Fruit fly (Drosophila melanogaster) whole organism, prepupa: ENCODE results near the gene ec.
A peak's percentile ranks its signal among the peaks of the same experiment; 100 is the strongest.

ENCODE experiments used
- Blimp-1 ChIP-seq: fragments of 200-800 bp; sonication (Bioruptor generic); optimal IDR thresholded peaks from 3 replicates; lab custom pipeline; 2017; ENCODE audit warnings: missing biosample characterization, missing genetic modification characterization, mild to moderate bottlenecking, moderate library complexity, missing genetic modification reagents
- CG10631 ChIP-seq: fragments of 200-800 bp; sonication (Bioruptor generic); optimal IDR thresholded peaks from 2 replicates; lab custom pipeline; 2016; ENCODE audit warnings: missing biosample characterization, missing genetic modification characterization
- CG10669 ChIP-seq: fragments of 200-800 bp; sonication (Bioruptor generic); optimal IDR thresholded peaks from 3 replicates; lab custom pipeline; 2018; ENCODE audit warnings: missing biosample characterization, mild to moderate bottlenecking, missing genetic modification characterization, moderate library complexity
- CG11294 ChIP-seq: fragments of 200-800 bp; sonication (Bioruptor generic); IDR thresholded peaks from 2 replicates; pipeline ENCODE4 v1.3.6; 2022; ENCODE audit warnings: missing biosample characterization, missing genetic modification characterization
- CG11902 ChIP-seq: fragments of 200-800 bp; sonication (Bioruptor generic); optimal IDR thresholded peaks from 3 replicates; lab custom pipeline; 2016; ENCODE audit warnings: missing biosample characterization, missing genetic modification characterization
- CG15336 ChIP-seq: fragments of 200-800 bp; sonication (Bioruptor generic); IDR thresholded peaks from 2 replicates; pipeline ENCODE4 v1.3.6; 2022; ENCODE audit warnings: missing biosample characterization, missing genetic modification characterization
- CG1621 ChIP-seq: fragments of 200-800 bp; sonication (Bioruptor generic); optimal IDR thresholded peaks from 3 replicates; lab custom pipeline; 2018; ENCODE audit warnings: missing biosample characterization, mild to moderate bottlenecking, missing genetic modification characterization
- CG16779 ChIP-seq: fragments of 200-800 bp; sonication (Bioruptor generic); optimal IDR thresholded peaks from 3 replicates; lab custom pipeline; 2017; ENCODE audit warnings: missing biosample characterization, mild to moderate bottlenecking, missing genetic modification characterization
- CG3032 ChIP-seq: fragments of 200-800 bp; optimal IDR thresholded peaks from 2 replicates; lab custom pipeline; 2019; ENCODE audit warnings: missing biosample characterization, mild to moderate bottlenecking, missing genetic modification characterization, moderate library complexity
- CG31627 ChIP-seq: fragments of 200-800 bp; sonication (Bioruptor generic); optimal IDR thresholded peaks from 3 replicates; lab custom pipeline; 2016; ENCODE audit warnings: missing biosample characterization, missing genetic modification characterization
- CG32006 ChIP-seq: fragments of 200-800 bp; sonication (Bioruptor generic); optimal IDR thresholded peaks from 3 replicates; lab custom pipeline; 2017; ENCODE audit warnings: missing biosample characterization, mild to moderate bottlenecking, missing genetic modification characterization
- CG34406 ChIP-seq: fragments of 200-800 bp; sonication (Bioruptor generic); optimal IDR thresholded peaks from 3 replicates; lab custom pipeline; 2016; ENCODE audit warnings: missing biosample characterization, missing genetic modification characterization
- CG4318 ChIP-seq: fragments of 200-800 bp; sonication (Bioruptor generic); optimal IDR thresholded peaks from 3 replicates; lab custom pipeline; 2017; ENCODE audit warnings: missing biosample characterization, mild to moderate bottlenecking, missing genetic modification characterization
- CG6163 ChIP-seq: fragments of 200-800 bp; sonication (Bioruptor generic); IDR thresholded peaks from 3 replicates; pipeline ENCODE4 v1.3.6; 2022; ENCODE audit warnings: missing biosample characterization, missing genetic modification characterization
- CG6276 ChIP-seq: fragments of 200-800 bp; sonication (Bioruptor generic); optimal IDR thresholded peaks from 2 replicates; lab custom pipeline; 2017; ENCODE audit warnings: missing biosample characterization, mild to moderate bottlenecking, missing genetic modification characterization
- CG6854 ChIP-seq: fragments of 200-800 bp; sonication (Bioruptor generic); optimal IDR thresholded peaks from 2 replicates; lab custom pipeline; 2017; ENCODE audit warnings: missing biosample characterization, mild to moderate bottlenecking, missing genetic modification characterization
- CG8119 ChIP-seq: fragments of 200-800 bp; sonication (Bioruptor generic); IDR thresholded peaks from 3 replicates; pipeline ENCODE4 v1.3.6; 2022; ENCODE audit warnings: missing biosample characterization, missing genetic modification characterization
- CG8319 ChIP-seq: fragments of 200-800 bp; sonication (Bioruptor generic); optimal IDR thresholded peaks from 3 replicates; lab custom pipeline; 2016; ENCODE audit warnings: missing biosample characterization, missing genetic modification characterization
- CG8632 ChIP-seq: fragments of 200-800 bp; sonication (Bioruptor generic); optimal IDR thresholded peaks from 3 replicates; lab custom pipeline; 2016; ENCODE audit warnings: missing biosample characterization, missing genetic modification characterization
- CG9139 ChIP-seq: fragments of 200-800 bp; sonication (Bioruptor generic); optimal IDR thresholded peaks from 3 replicates; lab custom pipeline; 2017; ENCODE audit warnings: missing biosample characterization, mild to moderate bottlenecking, missing genetic modification characterization
- Eip75B ChIP-seq: fragments of 200-800 bp; sonication (Bioruptor generic); optimal IDR thresholded peaks from 3 replicates; lab custom pipeline; 2016; ENCODE audit warnings: missing biosample characterization, missing genetic modification characterization
- Eip78C ChIP-seq: fragments of 200-800 bp; sonication (Bioruptor generic); peaks from one replicate; lab custom pipeline; 2016; ENCODE audit warnings: missing biosample characterization, missing genetic modification characterization
- Eip93F ChIP-seq: fragments of 200-800 bp; sonication (Bioruptor generic); optimal IDR thresholded peaks from 2 replicates; lab custom pipeline; 2016; ENCODE audit warnings: missing biosample characterization, mild to moderate bottlenecking, missing genetic modification characterization
- Gug ChIP-seq: fragments of 200-800 bp; sonication (Bioruptor generic); IDR thresholded peaks from 2 replicates; pipeline ENCODE4 v1.3.6; 2022; ENCODE audit warnings: missing biosample characterization, missing genetic modification characterization
- Hr38 ChIP-seq: sonication (Bioruptor generic); optimal IDR thresholded peaks from 2 replicates; lab custom pipeline; 2016; ENCODE audit warnings: missing biosample characterization, missing genetic modification characterization
- Hr39 ChIP-seq: fragments of 200-800 bp; sonication (Bioruptor generic); optimal IDR thresholded peaks from 2 replicates; lab custom pipeline; 2016; ENCODE audit warnings: missing biosample characterization, missing genetic modification characterization
- Hr4 ChIP-seq: fragments of 200-800 bp; sonication (Bioruptor generic); optimal IDR thresholded peaks from 3 replicates; lab custom pipeline; 2016; ENCODE audit warnings: missing biosample characterization, missing genetic modification characterization
- Lpt ChIP-seq: fragments of 200-800 bp; sonication (Bioruptor generic); optimal IDR thresholded peaks from 3 replicates; lab custom pipeline; 2016; ENCODE audit warnings: missing biosample characterization, missing genetic modification characterization
- OdsH ChIP-seq: fragments of 200-800 bp; sonication (Bioruptor generic); optimal IDR thresholded peaks from 3 replicates; lab custom pipeline; 2016; ENCODE audit warnings: missing biosample characterization, missing genetic modification characterization
- Smox ChIP-seq: fragments of 200-800 bp; sonication (Bioruptor generic); optimal IDR thresholded peaks from 3 replicates; lab custom pipeline; 2016; ENCODE audit warnings: missing biosample characterization, missing genetic modification characterization
- Sox102F ChIP-seq: fragments of 200-800 bp; sonication (Bioruptor generic); optimal IDR thresholded peaks from 2 replicates; lab custom pipeline; 2016; ENCODE audit warnings: missing biosample characterization, mild to moderate bottlenecking, missing genetic modification characterization
- Sox14 ChIP-seq: fragments of 200-800 bp; sonication (Bioruptor generic); optimal IDR thresholded peaks from 3 replicates; lab custom pipeline; 2016; ENCODE audit warnings: missing biosample characterization, missing genetic modification characterization
- achi ChIP-seq: fragments of 200-800 bp; sonication (Bioruptor generic); optimal IDR thresholded peaks from 3 replicates; lab custom pipeline; 2016; ENCODE audit warnings: missing biosample characterization, missing genetic modification characterization
- acj6 ChIP-seq: fragments of 200-800 bp; sonication (Bioruptor generic); optimal IDR thresholded peaks from 3 replicates; lab custom pipeline; 2016; ENCODE audit warnings: missing biosample characterization, missing genetic modification characterization
- dac ChIP-seq: fragments of 200-800 bp; sonication (Bioruptor generic); optimal IDR thresholded peaks from 2 replicates; lab custom pipeline; 2017; ENCODE audit warnings: missing biosample characterization, mild to moderate bottlenecking, missing genetic modification characterization
- dsx ChIP-seq: fragments of 200-800 bp; optimal IDR thresholded peaks from 3 replicates; lab custom pipeline; 2019; ENCODE audit warnings: missing biosample characterization, mild to moderate bottlenecking, missing genetic modification characterization, moderate library complexity; ENCODE audit not compliant: poor library complexity, severe bottlenecking
- eg ChIP-seq: fragments of 200-800 bp; sonication (Bioruptor generic); IDR thresholded peaks from 3 replicates; pipeline ENCODE4 v1.3.6; 2022; ENCODE audit warnings: missing biosample characterization, missing genetic modification characterization
- fd59A ChIP-seq: fragments of 200-800 bp; sonication (Bioruptor generic); optimal IDR thresholded peaks from 2 replicates; lab custom pipeline; 2017; ENCODE audit warnings: missing biosample characterization, mild to moderate bottlenecking, missing genetic modification characterization, missing genetic modification reagents
- fd85E ChIP-seq: fragments of 200-800 bp; sonication (Bioruptor generic); optimal IDR thresholded peaks from 3 replicates; lab custom pipeline; 2016; ENCODE audit warnings: missing biosample characterization, missing genetic modification characterization
- fkh ChIP-seq: fragments of 200-800 bp; sonication (Bioruptor generic); optimal IDR thresholded peaks from 3 replicates; lab custom pipeline; 2017; ENCODE audit warnings: missing biosample characterization, mild to moderate bottlenecking, missing genetic modification characterization, moderate library complexity
- net ChIP-seq: fragments of 200-800 bp; sonication (Bioruptor generic); optimal IDR thresholded peaks from 3 replicates; lab custom pipeline; 2016; ENCODE audit warnings: missing biosample characterization, missing genetic modification characterization
- pdm3 ChIP-seq: fragments of 200-800 bp; sonication (Bioruptor generic); optimal IDR thresholded peaks from 3 replicates; lab custom pipeline; 2016; ENCODE audit warnings: missing biosample characterization, missing genetic modification characterization
- spab ChIP-seq: fragments of 200-800 bp; sonication (Bioruptor generic); optimal IDR thresholded peaks from 2 replicates; lab custom pipeline; 2017; ENCODE audit warnings: missing biosample characterization, mild to moderate bottlenecking, missing genetic modification characterization, missing genetic modification reagents
- ss ChIP-seq, 2 experiments: fragments of 200-800 bp; sonication (Bioruptor generic); optimal IDR thresholded peaks; 2 replicates in 1 of 2; 3 replicates in 1 of 2; lab custom pipeline; 2017 to 2018; ENCODE audit warnings: mild to moderate bottlenecking in 2 of 2, missing biosample characterization in 2 of 2, missing genetic modification characterization in 2 of 2, moderate library complexity in 1 of 2
- svp ChIP-seq: fragments of 200-800 bp; sonication (Bioruptor generic); peaks from one replicate; lab custom pipeline; 2016; ENCODE audit warnings: missing biosample characterization, missing genetic modification characterization
- topi ChIP-seq: fragments of 200-800 bp; sonication (Bioruptor generic); optimal IDR thresholded peaks from 3 replicates; lab custom pipeline; 2016; ENCODE audit warnings: missing biosample characterization, missing genetic modification characterization
- vri ChIP-seq: fragments of 200-800 bp; sonication (Bioruptor generic); optimal IDR thresholded peaks from 3 replicates; lab custom pipeline; 2016; ENCODE audit warnings: missing biosample characterization, mild to moderate bottlenecking, missing genetic modification characterization

The ec gene

dm6 chrX:3772434-3772810 is 39.1 kb upstream of the ec start (continued):
- TF ChIP-seq Eip78C (GFP tag; lab: Kevin White, UChicago) (peak; percentile 70), dac (GFP tag; lab: Kevin White, UChicago) (no peak), fd85E (GFP tag; lab: Kevin White, UChicago) (no peak), Smox (peak; percentile 38), CG8319 (GFP tag; lab: Kevin White, UChicago) (no peak), CG16779 (tag; lab: Kevin White, UChicago) (no peak), Gug (GFP tag; lab: Robert Waterston, UW) (no peak), Eip75B (no peak), CG6854 (GFP tag; lab: Kevin White, UChicago) (no peak), CG10669 (no peak), svp (GFP tag; lab: Kevin White, UChicago) (peak; percentile 87), Sox14 (GFP tag; lab: Kevin White, UChicago) (no peak), acj6 (no peak), vri (peak; percentile 77), CG4318 (GFP tag; lab: Kevin White, UChicago) (no peak), Hr38 (GFP tag; lab: Kevin White, UChicago) (no peak), eg (GFP tag; lab: Robert Waterston, UW) (no peak), dsx (no peak), OdsH (GFP tag; lab: Kevin White, UChicago) (no peak), CG6276 (GFP tag; lab: Kevin White, UChicago) (no peak), CG10631 (GFP tag; lab: Kevin White, UChicago) (no peak), Hr39 (GFP tag; lab: Kevin White, UChicago) (peak; percentile 15), topi (GFP tag; lab: Kevin White, UChicago) (peak; percentile 34)

- TF ChIP-seq net (GFP tag; lab: Kevin White, UChicago): no peak
- TF ChIP-seq fd85E (GFP tag; lab: Kevin White, UChicago): no peak
- TF ChIP-seq Blimp-1 (GFP tag; lab: Kevin White, UChicago): no peak
- TF ChIP-seq Sox14 (GFP tag; lab: Kevin White, UChicago): no peak
- TF ChIP-seq CG8119 (GFP tag; lab: Robert Waterston, UW): peak; percentile 71
- peak; percentile 47 for TF ChIP-seq Lpt (GFP tag; lab: Kevin White, UChicago)
- TF ChIP-seq CG34406 (GFP tag; lab: Kevin White, UChicago): no peak
- no peak for TF ChIP-seq CG8632
- TF ChIP-seq fd59A (GFP tag; lab: Kevin White, UChicago): no peak
- no peak for TF ChIP-seq CG9139 (GFP tag; lab: Kevin White, UChicago)
- TF ChIP-seq Hr4: peak; percentile 59
- TF ChIP-seq CG32006 (GFP tag; lab: Kevin White, UChicago): peak; percentile 63
- peak; percentile 6 for TF ChIP-seq topi (GFP tag; lab: Kevin White, UChicago)
- no peak for TF ChIP-seq CG16779 (tag; lab: Kevin White, UChicago)
- no peak for TF ChIP-seq CG11902 (GFP tag; lab: Kevin White, UChicago)
- peak; percentile 72 for TF ChIP-seq CG15336 (GFP tag; lab: Robert Waterston, UW)
- TF ChIP-seq CG10631 (GFP tag; lab: Kevin White, UChicago): peak; percentile 34
- TF ChIP-seq CG11294 (GFP tag; lab: Robert Waterston, UW): peak; percentile 47; the same call in 1 of the 2 replicates
- peak; percentile 79 for TF ChIP-seq eg (GFP tag; lab: Robert Waterston, UW)
- no peak for TF ChIP-seq Hr38 (GFP tag; lab: Kevin White, UChicago)
- TF ChIP-seq fkh (GFP tag; lab: Kevin White, UChicago): peak; percentile 54
- TF ChIP-seq CG3032 (tag; lab: Kevin White, UChicago): peak; percentile 12
- TF ChIP-seq OdsH (GFP tag; lab: Kevin White, UChicago): peak; percentile 32
- peak; percentile 1 to 46 for TF ChIP-seq ss (GFP tag; optimal IDR thresholded peaks at IDR 0.05; lab: Kevin White, UChicago)
- peak; percentile 85 for TF ChIP-seq CG6163 (GFP tag; lab: Robert Waterston, UW)
- TF ChIP-seq CG1621: no peak
- TF ChIP-seq dac (GFP tag; lab: Kevin White, UChicago): peak; percentile 4
- TF ChIP-seq CG31627: no peak
- peak; percentile 55 for TF ChIP-seq pdm3
- TF ChIP-seq CG6854 (GFP tag; lab: Kevin White, UChicago): peak; percentile 30
- TF ChIP-seq Hr39 (GFP tag; lab: Kevin White, UChicago): no peak
- no peak for TF ChIP-seq Eip93F
- no peak for TF ChIP-seq CG8319 (GFP tag; lab: Kevin White, UChicago)
- peak; percentile 32 for TF ChIP-seq achi (GFP tag; lab: Kevin White, UChicago)
- TF ChIP-seq Eip75B: peak; percentile 27
- TF ChIP-seq acj6: no peak
- peak; percentile 7 for TF ChIP-seq spab (GFP tag; lab: Kevin White, UChicago)
- TF ChIP-seq Sox102F: no peak
These were observed 38.4 kb upstream of the ec start for dm6 chrX:3772811-3773740.
